Worm (Caenorhabditis elegans): ENCODE results near the gene hda-11.

hda-11 gene

ce11 chrV:10539114-10539513, 13.1 kb downstream of the hda-11 start, which contains the start of gene F25D1.8:
Gene F25D1.8, plus strand, starts transcription at chrV:10539414.
- TF ChIP-seq hnd-1 (tag; optimal IDR thresholded peaks at IDR 0.05) (no peak), ama-1 (optimal IDR thresholded peaks at IDR 0.05) (no peak), aly-1 (tag; optimal IDR thresholded peaks at IDR 0.05) (no peak), tra-4 (tag; optimal IDR thresholded peaks at IDR 0.05) (no peak)

- TF ChIP-seq F13C5.2 (tag; optimal IDR thresholded peaks at IDR 0.05) = no peak
- TF ChIP-seq hmg-4 (GFP tag; optimal IDR thresholded peaks at IDR 0.05) = no peak
- TF ChIP-seq ama-1 (optimal IDR thresholded peaks at IDR 0.05) = no peak
- no peak for TF ChIP-seq ceh-13 (GFP tag; optimal IDR thresholded peaks at IDR 0.05)
- no peak for TF ChIP-seq sea-1 (GFP tag; conservative IDR thresholded peaks at IDR 0.05)
- TF ChIP-seq B0310.2 (tag; optimal IDR thresholded peaks at IDR 0.05) = no peak
- TF ChIP-seq scrt-1 (GFP tag; IDR thresholded peaks at IDR 0.05) = no peak
- TF ChIP-seq tbx-37 (GFP tag; conservative IDR thresholded peaks at IDR 0.05) = no peak
- TF ChIP-seq ets-7 (tag; optimal IDR thresholded peaks at IDR 0.05) = no peak
- no peak for TF ChIP-seq aly-1 (tag; optimal IDR thresholded peaks at IDR 0.05)
- no peak for TF ChIP-seq tbx-11 (GFP tag; IDR thresholded peaks at IDR 0.05)
- TF ChIP-seq flt-1 (GFP tag; IDR thresholded peaks at IDR 0.05) = no peak
- TF ChIP-seq hmbx-1 (tag; optimal IDR thresholded peaks at IDR 0.05) = no peak
- TF ChIP-seq hnd-1 (tag; optimal IDR thresholded peaks at IDR 0.05) = no peak
- no peak for TF ChIP-seq pes-1 (GFP tag; IDR thresholded peaks at IDR 0.05)
- no peak for TF ChIP-seq ceh-36 (tag; optimal IDR thresholded peaks at IDR 0.05)
Observed at ce11 chrV:10540024-10540423, 14.0 kb downstream of the hda-11 start, which contains the start of gene degt-1. Gene degt-1, plus strand, starts transcription at chrV:10540324.

ce11 chrV:10546749-10547148, 20.8 kb downstream of the hda-11 start, which contains the start of gene F25D1.5:
Gene F25D1.5, minus strand, starts transcription at chrV:10546783.
- TF ChIP-seq tbx-11 (GFP tag; IDR thresholded peaks at IDR 0.05) = no peak
- TF ChIP-seq tra-4 (tag; optimal IDR thresholded peaks at IDR 0.05) = no peak
- no peak for TF ChIP-seq ceh-13 (GFP tag; optimal IDR thresholded peaks at IDR 0.05)
- no peak for TF ChIP-seq ama-1 (optimal IDR thresholded peaks at IDR 0.05)
- TF ChIP-seq aly-1 (tag; optimal IDR thresholded peaks at IDR 0.05) = no peak

ce11 chrV:10548981-10549380, 23.0 kb downstream of the hda-11 start, which contains the start of gene srd-34:
Gene srd-34, minus strand, starts transcription at chrV:10549081.
- no peak for TF ChIP-seq hnd-1 (tag; optimal IDR thresholded peaks at IDR 0.05)
- TF ChIP-seq ceh-36 (tag; optimal IDR thresholded peaks at IDR 0.05) = no peak
- TF ChIP-seq ets-7 (tag; optimal IDR thresholded peaks at IDR 0.05) = no peak
- no peak for TF ChIP-seq hmbx-1 (tag; optimal IDR thresholded peaks at IDR 0.05)

ce11 chrV:10549717-10550116, 23.7 kb downstream of the hda-11 start, which contains the start of gene F32G8.2:
Gene F32G8.2, plus strand, starts transcription at chrV:10550017.
- TF ChIP-seq tra-4 (tag; optimal IDR thresholded peaks at IDR 0.05) (no peak), B0310.2 (tag; optimal IDR thresholded peaks at IDR 0.05) (no peak), ceh-36 (tag; optimal IDR thresholded peaks at IDR 0.05) (no peak), sea-1 (GFP tag; conservative IDR thresholded peaks at IDR 0.05) (no peak), pes-1 (GFP tag; IDR thresholded peaks at IDR 0.05) (no peak), aly-1 (tag; optimal IDR thresholded peaks at IDR 0.05) (no peak), tbx-37 (GFP tag; conservative IDR thresholded peaks at IDR 0.05) (no peak), ets-7 (tag; optimal IDR thresholded peaks at IDR 0.05) (no peak), hnd-1 (tag; optimal IDR thresholded peaks at IDR 0.05) (no peak), ama-1 (optimal IDR thresholded peaks at IDR 0.05) (no peak), hmg-4 (GFP tag; optimal IDR thresholded peaks at IDR 0.05) (no peak), scrt-1 (GFP tag; IDR thresholded peaks at IDR 0.05) (no peak), tbx-11 (GFP tag; IDR thresholded peaks at IDR 0.05) (no peak), flt-1 (GFP tag; IDR thresholded peaks at IDR 0.05) (no peak), ceh-13 (GFP tag; optimal IDR thresholded peaks at IDR 0.05) (no peak), hmbx-1 (tag; optimal IDR thresholded peaks at IDR 0.05) (no peak), F13C5.2 (tag; optimal IDR thresholded peaks at IDR 0.05) (no peak)

- no peak for TF ChIP-seq pes-1 (GFP tag; IDR thresholded peaks at IDR 0.05)
Observed at ce11 chrV:10555239-10555638, 29.3 kb downstream of the hda-11 start, which contains the start of gene F32G8.3. Gene F32G8.3, minus strand, starts transcription at chrV:10555339.

ce11 chrV:10556362-10556761, 30.4 kb downstream of the hda-11 start:
- TF ChIP-seq pes-1 (GFP tag; IDR thresholded peaks at IDR 0.05) (no peak), ceh-36 (tag; optimal IDR thresholded peaks at IDR 0.05) (no peak), hnd-1 (tag; optimal IDR thresholded peaks at IDR 0.05) (no peak)

- TF ChIP-seq scrt-1 (GFP tag; IDR thresholded peaks at IDR 0.05) (no peak), ets-7 (tag; optimal IDR thresholded peaks at IDR 0.05) (no peak), sea-1 (GFP tag; conservative IDR thresholded peaks at IDR 0.05) (no peak)
Observed at ce11 chrV:10557094-10557493, 31.1 kb downstream of the hda-11 start.

- TF ChIP-seq ets-7 (tag; optimal IDR thresholded peaks at IDR 0.05) = no peak
- TF ChIP-seq ceh-13 (GFP tag; optimal IDR thresholded peaks at IDR 0.05) = no peak
- TF ChIP-seq flt-1 (GFP tag; IDR thresholded peaks at IDR 0.05) = no peak
- TF ChIP-seq hmg-4 (GFP tag; optimal IDR thresholded peaks at IDR 0.05) = no peak
- no peak for TF ChIP-seq F13C5.2 (tag; optimal IDR thresholded peaks at IDR 0.05)
- TF ChIP-seq tra-4 (tag; optimal IDR thresholded peaks at IDR 0.05) = no peak
- TF ChIP-seq hnd-1 (tag; optimal IDR thresholded peaks at IDR 0.05) = no peak
- no peak for TF ChIP-seq aly-1 (tag; optimal IDR thresholded peaks at IDR 0.05)
Observed at ce11 chrV:10557676-10558075, 31.7 kb downstream of the hda-11 start, which contains the start of gene best-14. Gene best-14, plus strand, starts transcription at chrV:10557976.
